Worm (Caenorhabditis elegans): ENCODE data around the gene rps-18.

Gene rps-18

DNA sequence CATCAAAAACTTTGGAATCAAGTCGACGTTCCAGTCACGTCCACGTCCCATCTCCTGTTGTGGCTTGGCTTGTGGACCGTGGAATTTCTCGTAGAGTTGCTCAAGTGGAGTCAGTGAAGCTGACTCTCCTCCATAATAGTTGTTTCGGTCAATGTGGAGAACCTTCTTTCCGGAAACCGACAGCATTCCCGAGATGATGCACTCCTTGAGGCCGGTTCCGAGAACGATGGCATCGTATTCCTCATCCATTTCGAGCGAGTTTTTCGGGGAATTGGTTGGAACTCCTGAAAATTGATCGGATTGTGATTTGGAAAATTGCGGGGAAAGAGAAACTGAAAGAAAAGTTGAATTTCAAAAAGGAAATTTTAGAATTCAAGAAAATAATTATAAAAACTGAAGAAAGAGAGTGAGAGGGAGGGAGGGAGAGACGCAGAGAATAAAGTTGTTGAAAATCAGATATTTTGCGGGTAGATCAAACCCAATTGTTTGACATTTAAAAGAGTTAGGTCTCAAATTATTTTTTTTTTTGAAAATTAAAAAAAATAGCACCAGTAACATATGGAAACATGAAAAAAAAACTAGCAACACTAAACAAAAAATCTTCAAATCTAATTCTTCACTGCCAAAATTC, 32.8 kb upstream of the rps-18 start, which contains the start of gene gdi-1:
gdi-1 (minus strand) TSS at position 286 of the 631 bp plus-strand sequence.
- no peak for TF ChIP-seq ets-4 (GFP tag; optimal IDR thresholded peaks at IDR 0.05)
- peak; percentile 43 for TF ChIP-seq efl-1 (GFP tag; optimal IDR thresholded peaks at IDR 0.05)
- peak; percentile 20 for TF ChIP-seq dpl-1 (GFP tag; optimal IDR thresholded peaks at IDR 0.05)
- no peak for TF ChIP-seq xnd-1 (tag; optimal IDR thresholded peaks at IDR 0.05)
- no peak for TF ChIP-seq snpc-4 (GFP tag; optimal IDR thresholded peaks at IDR 0.05)
- peak in 1 of 4 experiments; percentile 72 for TF ChIP-seq snpc-4 (tag; optimal IDR thresholded peaks at IDR 0.05)
- no peak for TF ChIP-seq nfya-2 (GFP tag; IDR thresholded peaks at IDR 0.05)
- TF ChIP-seq lag-1 (GFP tag; IDR thresholded peaks at IDR 0.05): no peak
- peak; percentile 9 for TF ChIP-seq snpc-1.1 (tag; optimal IDR thresholded peaks at IDR 0.05; ENCODE audit: insufficient read depth)
- peak; percentile 36; the same call in 1 of the 2 replicates for TF ChIP-seq madf-6 (GFP tag; IDR thresholded peaks at IDR 0.05)
- TF ChIP-seq attf-6 (GFP tag; IDR thresholded peaks at IDR 0.05): peak; percentile 65; the same call in 1 of the 2 replicates
- TF ChIP-seq ceh-40 (GFP tag; IDR thresholded peaks at IDR 0.05): no peak
- TF ChIP-seq athp-1 (tag; optimal IDR thresholded peaks at IDR 0.05): no peak
- no peak for TF ChIP-seq lin-35 (GFP tag; optimal IDR thresholded peaks at IDR 0.05)
- no peak for TF ChIP-seq mcd-1 (GFP tag; IDR thresholded peaks at IDR 0.05)
- no peak for TF ChIP-seq ccch-3 (GFP tag; optimal IDR thresholded peaks at IDR 0.05)
- TF ChIP-seq F33H1.4 (GFP tag; IDR thresholded peaks at IDR 0.05): no peak
- TF ChIP-seq attf-3 (GFP tag; conservative IDR thresholded peaks at IDR 0.05): no peak
- TF ChIP-seq madf-8 (GFP tag; conservative IDR thresholded peaks at IDR 0.05): no peak
- TF ChIP-seq dox-1 (GFP tag; IDR thresholded peaks at IDR 0.05): no peak
- no peak for TF ChIP-seq gei-17 (GFP tag; optimal IDR thresholded peaks at IDR 0.05)
- TF ChIP-seq ceh-58 (GFP tag; IDR thresholded peaks at IDR 0.05): no peak
- TF ChIP-seq fkh-3 (tag; optimal IDR thresholded peaks at IDR 0.05): no peak
- TF ChIP-seq ama-1 (optimal IDR thresholded peaks at IDR 0.05): no peak
- no peak for TF ChIP-seq ama-1 (GFP tag; optimal IDR thresholded peaks at IDR 0.05)
- TF ChIP-seq B0019.2 (GFP tag; conservative IDR thresholded peaks at IDR 0.05): no peak
- no peak for TF ChIP-seq him-1 (tag; optimal IDR thresholded peaks at IDR 0.05)
- TF ChIP-seq ztf-26 (tag; optimal IDR thresholded peaks at IDR 0.05): no peak
- TF ChIP-seq snpc-1.3 (tag; optimal IDR thresholded peaks at IDR 0.05; ENCODE audit: insufficient read depth): peak; percentile 4
- no peak for TF ChIP-seq tbx-9 (tag; optimal IDR thresholded peaks at IDR 0.05; ENCODE audit: borderline replicate concordance)
- TF ChIP-seq F22D6.2 (tag; optimal IDR thresholded peaks at IDR 0.05): no peak
- TF ChIP-seq hmg-20 (GFP tag; IDR thresholded peaks at IDR 0.05): no peak
- TF ChIP-seq hrde-1 (tag; optimal IDR thresholded peaks at IDR 0.05; ENCODE audit: borderline replicate concordance): no peak
- TF ChIP-seq T26A5.8 (tag; optimal IDR thresholded peaks at IDR 0.05): no peak
- peak; percentile 13 for TF ChIP-seq ztf-18 (tag; optimal IDR thresholded peaks at IDR 0.05)
- no peak for TF ChIP-seq tbp1 (GFP tag; optimal IDR thresholded peaks at IDR 0.05)
- TF ChIP-seq egl-18 (GFP tag; IDR thresholded peaks at IDR 0.05): no peak
- TF ChIP-seq snpc-3.4 (tag; optimal IDR thresholded peaks at IDR 0.05): no peak
- TF ChIP-seq nhr-120 (GFP tag; IDR thresholded peaks at IDR 0.05): no peak
- no peak for TF ChIP-seq C17E4.6 (GFP tag; IDR thresholded peaks at IDR 0.05)
- TF ChIP-seq madf-10 (tag; optimal IDR thresholded peaks at IDR 0.05): no peak

All from whole organism, young adult.